Fruit fly (Drosophila melanogaster) ovary, adult (tissue): ENCODE results near the gene Slimp.

Source experiments
- CG17801 ChIP-seq: fragments of 200-800 bp; optimal IDR thresholded peaks from 2 replicates; lab custom pipeline; 2019; ENCODE audit warnings: missing biosample characterization, mild to moderate bottlenecking, missing genetic modification characterization, moderate library complexity; ENCODE audit not compliant: partially characterized antibody

Gene Slimp

dm6 chr3R:24148838-24149237 is at the start of gene Slimp:
TSS of gene Slimp (minus strand) at chr3R:24148967.
- peak; percentile 42 for TF ChIP-seq CG17801 (GFP tag; lab: Kevin White, UChicago)

- TF ChIP-seq CG17801 (GFP tag; lab: Kevin White, UChicago) = peak; percentile 93
These were observed 44.7 kb upstream of the Slimp start, which contains the start of the genes SMC6 and CG6204 for dm6 chr3R:24193373-24193879. TSS of gene SMC6 (minus strand) at chr3R:24193423. TSS of gene CG6204 (plus strand) at chr3R:24193832.

dm6 chr3R:24188619-24189018 is 39.9 kb upstream of the Slimp start, which contains the start of gene CG5515:
TSS of gene CG5515 (minus strand) at chr3R:24188896.
- peak; percentile 92 for TF ChIP-seq CG17801 (GFP tag; lab: Kevin White, UChicago)

DNA sequence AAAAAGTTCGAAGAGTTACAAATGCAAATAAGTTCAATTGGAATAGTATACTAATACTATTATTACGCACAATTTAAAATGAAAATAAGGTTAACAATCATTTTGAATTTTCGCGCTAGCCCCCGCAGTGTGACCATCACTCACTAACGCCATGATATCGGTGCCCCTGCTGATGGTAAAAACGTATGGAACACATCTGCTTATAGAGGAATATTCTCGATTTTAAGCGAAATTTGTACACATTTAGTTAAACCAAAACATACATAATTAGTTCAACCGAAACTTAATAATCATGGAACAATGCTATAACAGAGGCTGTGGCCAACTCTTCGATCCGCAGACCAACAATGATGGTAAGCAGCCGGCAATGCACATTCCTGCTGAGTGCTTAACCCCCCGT is 37.4 kb upstream of the Slimp start, which contains the start of gene mora:
TSS of gene mora (plus strand) at position 172 of the 400 bp plus-strand sequence.
- no peak for TF ChIP-seq CG17801 (GFP tag; lab: Kevin White, UChicago)

DNA sequence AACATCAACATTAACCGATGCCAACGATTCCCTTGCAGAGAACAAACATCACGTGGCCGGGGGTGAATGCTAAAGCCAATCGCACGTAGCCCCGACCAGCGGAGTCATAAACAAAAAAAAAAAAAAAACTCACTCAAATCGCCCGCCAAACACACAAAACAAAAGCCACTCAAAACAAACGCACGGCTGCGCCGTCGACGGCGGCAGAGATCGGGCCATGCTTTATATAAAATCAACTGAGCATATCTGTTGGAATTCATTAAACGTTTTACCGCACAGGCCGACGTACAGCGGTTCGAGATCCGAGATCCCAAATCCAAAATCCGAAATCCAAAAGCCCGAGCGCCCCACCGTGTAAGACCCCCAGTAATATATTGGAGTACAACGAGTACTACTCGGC is 23.6 kb upstream of the Slimp start, which contains the start of gene CG13606:
TSS of gene CG13606 (plus strand) at position 250 of the 400 bp plus-strand sequence.
- TF ChIP-seq CG17801 (GFP tag; lab: Kevin White, UChicago) = no peak

DNA sequence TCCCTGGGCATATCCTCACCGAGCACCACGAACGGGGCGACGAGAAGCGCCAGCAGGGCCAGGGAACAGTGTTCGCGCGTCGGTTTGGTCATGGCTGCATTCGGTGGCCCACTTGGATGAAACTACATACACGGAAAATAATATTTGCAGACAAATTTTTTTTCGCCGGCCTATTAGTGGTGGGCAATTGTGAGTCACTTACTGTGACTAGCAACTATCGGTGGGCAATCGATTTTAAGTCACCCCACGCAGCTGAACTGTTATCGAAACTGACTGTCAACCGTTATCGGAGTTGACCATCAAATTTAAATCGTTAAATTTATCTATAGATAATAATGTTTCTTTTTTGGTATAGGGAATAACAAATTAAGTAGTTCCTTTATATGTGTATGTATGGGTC is 20.6 kb upstream of the Slimp start, which contains the start of gene CG5510:
TSS of gene CG5510 (minus strand) at position 201 of the 400 bp plus-strand sequence.
- peak; percentile 60 for TF ChIP-seq CG17801 (GFP tag; lab: Kevin White, UChicago)

DNA sequence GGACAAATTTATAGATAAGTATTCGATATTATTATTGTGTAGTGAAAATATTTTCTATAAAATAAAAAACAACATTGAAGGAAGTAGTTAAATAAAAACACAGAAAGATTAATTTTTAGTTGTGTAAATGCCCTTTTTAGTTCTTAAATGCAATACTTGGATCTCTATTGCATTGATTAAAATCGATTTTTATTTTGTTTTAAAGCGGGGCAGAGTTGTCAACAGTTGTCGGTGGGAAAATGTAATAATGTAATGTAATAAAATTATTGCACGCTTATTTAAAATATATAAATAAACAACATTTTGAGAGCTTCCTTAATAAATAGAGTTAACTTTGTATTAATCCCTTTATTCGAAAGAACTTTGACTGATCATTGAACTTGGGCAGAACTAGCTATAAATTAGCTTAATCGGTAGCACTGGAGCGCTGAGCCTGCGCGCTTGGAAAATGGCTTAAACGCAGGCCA is 14.8 kb upstream of the Slimp start, which contains the start of gene Apc2:
TSS of gene Apc2 (plus strand) at position 411 of the 467 bp plus-strand sequence.
- peak; percentile 50 for TF ChIP-seq CG17801 (GFP tag; lab: Kevin White, UChicago)

DNA sequence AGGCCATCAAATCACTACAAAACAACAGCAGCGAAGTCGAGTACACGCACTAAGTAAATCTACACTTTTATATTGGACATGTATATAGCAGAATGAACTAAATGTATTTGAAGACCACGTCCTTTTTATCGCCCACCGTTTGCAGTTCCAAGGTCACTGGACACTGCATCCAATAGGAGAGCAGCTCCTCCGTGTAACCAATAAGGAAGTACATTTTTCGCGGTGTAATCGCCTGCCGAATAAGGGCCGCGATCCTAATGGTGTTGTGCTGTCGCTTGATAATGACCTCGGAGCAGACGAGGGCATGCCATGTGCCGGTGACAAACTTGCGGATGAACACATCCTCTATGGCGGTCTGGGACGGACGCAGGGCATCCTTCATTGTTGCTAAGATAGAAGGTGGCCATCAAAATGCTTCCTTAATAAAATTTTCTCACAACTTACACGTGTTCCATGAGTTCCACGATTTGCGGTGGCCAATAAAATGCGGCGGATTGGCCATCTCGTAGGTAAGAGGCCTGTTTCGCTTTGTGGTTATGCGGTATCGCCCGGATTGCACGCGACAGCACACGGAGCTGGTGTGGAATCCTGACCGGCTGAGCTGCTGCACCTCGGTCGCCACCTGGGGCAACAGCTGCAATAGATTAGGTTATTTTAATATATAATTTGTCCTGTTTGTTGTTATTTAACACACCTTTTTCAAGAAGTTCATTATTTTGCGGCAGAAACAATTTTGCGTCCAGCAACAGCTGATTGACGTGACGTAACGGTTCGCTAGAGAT is 14.2 kb upstream of the Slimp start, which contains the start of gene mRpS24:
TSS of gene mRpS24 (minus strand) at position 772 of the 782 bp plus-strand sequence.
- no peak for TF ChIP-seq CG17801 (GFP tag; lab: Kevin White, UChicago)

- peak; percentile 91 for TF ChIP-seq CG17801 (GFP tag; lab: Kevin White, UChicago)
These were observed 12.5 kb upstream of the Slimp start, which contains the start of the genes Myo95E and TBC1d7 for dm6 chr3R:24161173-24161811. TSS of gene Myo95E (minus strand) at chr3R:24161498. TSS of gene TBC1d7 (plus strand) at chr3R:24161727.

dm6 chr3R:24151924-24152809 is 3.4 kb upstream of the Slimp start, which contains the start of the genes p38a and CG6178:
TSS of gene p38a (minus strand) at chr3R:24152321.
TSS of gene CG6178 (plus strand) at chr3R:24152347.
- TF ChIP-seq CG17801 (GFP tag; lab: Kevin White, UChicago) = peak; percentile 99

DNA sequence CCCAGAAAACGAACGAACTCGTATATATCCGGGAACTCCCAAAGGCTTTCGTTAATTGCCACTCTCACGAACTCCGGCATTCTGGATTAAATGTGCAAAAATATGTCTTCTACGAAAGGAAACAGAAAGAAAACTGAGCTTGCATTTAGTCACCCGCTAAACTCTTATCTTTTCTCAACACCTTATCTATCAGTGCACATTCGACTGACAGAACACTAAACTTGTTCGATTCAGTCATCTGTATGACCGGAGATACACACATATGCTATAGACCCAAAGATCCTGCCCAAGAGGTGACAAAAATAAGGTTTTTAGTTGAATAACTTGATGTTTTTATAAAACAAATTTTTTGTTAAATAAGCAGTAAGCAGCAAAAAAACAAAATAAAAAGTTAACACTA is 1.3 kb upstream of the Slimp start, which contains the start of gene p38c:
TSS of gene p38c (minus strand) at position 101 of the 400 bp plus-strand sequence.
- TF ChIP-seq CG17801 (GFP tag; lab: Kevin White, UChicago) = no peak

dm6 chr3R:24144542-24144941 is 4.2 kb downstream of the Slimp start:
- no peak for TF ChIP-seq CG17801 (GFP tag; lab: Kevin White, UChicago)

DNA sequence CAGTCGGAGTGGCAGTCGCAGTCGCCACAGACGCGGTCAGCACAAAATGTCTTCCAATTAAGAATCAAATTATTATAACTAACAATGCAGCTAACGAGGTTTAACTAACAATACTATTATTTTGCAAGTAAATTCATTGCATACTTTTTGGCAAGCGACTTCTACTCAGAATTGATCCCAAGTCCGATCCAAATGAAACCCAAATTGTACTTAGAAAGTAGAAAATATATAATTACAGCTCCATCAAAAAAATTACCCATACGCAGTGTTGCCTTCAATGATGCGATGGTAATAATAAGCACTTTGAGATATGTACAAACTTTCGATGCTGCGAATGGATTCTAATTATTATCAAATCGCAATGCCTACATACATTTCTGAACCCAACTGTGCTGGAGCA is 5.0 kb downstream of the Slimp start:
- TF ChIP-seq CG17801 (GFP tag; lab: Kevin White, UChicago) = no peak
